Worm (Caenorhabditis elegans) whole organism, midembryonic: ENCODE measurements around the gene F11G11.13.
"Not testable (repeated sequence)": the region's sequence is repeated elsewhere in the genome, so short reads cannot be mapped to it uniquely, and the experiment has no call there.

ENCODE experiments used
- T22C8.4 ChIP-seq: fragments of 200-800 bp; sonication (Bioruptor generic); IDR thresholded peaks from 2 replicates; pipeline ENCODE4 v1.3.6; 2022; ENCODE audit warnings: missing genetic modification characterization, missing compliant biosample characterization
- cog-1 ChIP-seq: sonication (generic microtip); optimal IDR thresholded peaks from 2 replicates; lab custom pipeline; 2016; ENCODE audit warnings: missing genetic modification characterization, missing compliant biosample characterization
- flt-1 ChIP-seq: fragments of 200-800 bp; sonication (Bioruptor generic); IDR thresholded peaks from 2 replicates; pipeline ENCODE4 v1.3.6; 2022; ENCODE audit warnings: missing genetic modification characterization, missing compliant biosample characterization
- klf-2 ChIP-seq: fragments of 200-800 bp; sonication (Bioruptor generic); conservative IDR thresholded peaks from 2 replicates; pipeline ENCODE4 v1.3.6; 2022; ENCODE audit warnings: missing genetic modification reagents, missing genetic modification characterization, missing compliant biosample characterization
- med-1 ChIP-seq: sonication (generic microtip); optimal IDR thresholded peaks from 2 replicates; lab custom pipeline; 2017; ENCODE audit warnings: missing genetic modification characterization, mild to moderate bottlenecking, missing compliant biosample characterization, antibody characterized with exemption, missing genetic modification reagents; ENCODE audit not compliant: insufficient read depth
- ref-1 ChIP-seq: fragments of 200-800 bp; sonication (Bioruptor generic); conservative IDR thresholded peaks from 2 replicates; pipeline ENCODE4 v1.3.6; 2022; ENCODE audit warnings: missing genetic modification reagents, missing genetic modification characterization, missing compliant biosample characterization
- tab-1 ChIP-seq: fragments of 200-800 bp; sonication (Bioruptor generic); IDR thresholded peaks from 2 replicates; pipeline ENCODE4 v1.3.6; 2022; ENCODE audit warnings: missing genetic modification characterization, missing compliant biosample characterization
- ztf-23 ChIP-seq: fragments of 200-800 bp; sonication (Bioruptor generic); IDR thresholded peaks from 2 replicates; pipeline ENCODE4 v1.3.6; 2022; ENCODE audit warnings: missing genetic modification reagents, missing genetic modification characterization, missing compliant biosample characterization
- ztf-29 ChIP-seq: fragments of 200-800 bp; sonication (Bioruptor generic); IDR thresholded peaks from 2 replicates; pipeline ENCODE4 v1.3.6; 2022; ENCODE audit warnings: missing genetic modification reagents, missing genetic modification characterization, missing compliant biosample characterization

The F11G11.13 gene

DNA sequence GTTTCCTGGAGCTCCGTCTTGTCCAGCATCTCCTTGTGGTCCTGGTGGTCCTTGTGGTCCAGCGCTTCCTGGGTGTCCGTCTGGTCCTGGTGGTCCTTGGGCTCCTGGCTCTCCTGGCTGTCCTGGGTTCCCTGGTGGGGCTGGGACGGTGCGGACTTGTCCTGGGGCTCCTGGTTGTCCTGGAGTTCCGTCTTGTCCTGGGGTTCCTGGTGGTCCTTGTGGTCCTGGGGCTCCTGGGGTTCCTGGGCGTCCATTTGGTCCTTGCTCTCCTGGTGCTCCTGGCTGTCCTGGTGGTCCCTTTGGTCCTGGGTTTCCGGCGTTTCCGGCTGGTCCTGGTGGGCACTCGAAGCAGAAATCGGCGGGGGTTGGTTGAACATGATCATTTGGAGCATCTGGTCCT lies 9.2 kb downstream of the F11G11.13 start:
- TF ChIP-seq flt-1 (GFP tag; lab: Robert Waterston, UW): 0 out of 2 replicates have a peak, but pooled peaks have one; percentile 13

DNA sequence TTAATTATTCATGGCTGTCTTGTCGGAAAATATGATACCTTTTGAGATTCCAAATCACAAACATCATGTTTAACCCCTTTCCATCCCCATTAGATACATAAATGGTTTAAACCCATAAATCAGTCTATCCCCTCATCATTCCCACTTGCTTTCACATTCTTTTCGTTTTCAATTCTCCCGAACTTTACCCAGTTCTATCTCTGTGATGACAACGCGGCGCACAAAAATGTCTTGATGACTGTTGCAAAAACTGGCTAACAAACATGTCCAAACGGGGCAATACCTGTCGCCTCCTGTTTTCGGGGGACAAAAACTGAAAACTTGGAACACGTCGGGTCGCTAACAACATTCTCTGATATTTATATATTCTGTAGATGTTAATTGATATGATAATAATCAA lies 9.9 kb downstream of the F11G11.13 start:
- TF ChIP-seq klf-2 (GFP tag; lab: Robert Waterston, UW) (no peak), ztf-23 (GFP tag; lab: Robert Waterston, UW) (no peak), T22C8.4 (GFP tag; lab: Robert Waterston, UW) (no peak), tab-1 (no peak), med-1 (GFP tag; lab: Kevin White, UChicago) (no peak), flt-1 (GFP tag; lab: Robert Waterston, UW) (no peak), cog-1 (tag; lab: Kevin White, UChicago) (no peak), ztf-29 (GFP tag; lab: Robert Waterston, UW) (no peak), ref-1 (GFP tag; lab: Robert Waterston, UW) (no peak)

DNA sequence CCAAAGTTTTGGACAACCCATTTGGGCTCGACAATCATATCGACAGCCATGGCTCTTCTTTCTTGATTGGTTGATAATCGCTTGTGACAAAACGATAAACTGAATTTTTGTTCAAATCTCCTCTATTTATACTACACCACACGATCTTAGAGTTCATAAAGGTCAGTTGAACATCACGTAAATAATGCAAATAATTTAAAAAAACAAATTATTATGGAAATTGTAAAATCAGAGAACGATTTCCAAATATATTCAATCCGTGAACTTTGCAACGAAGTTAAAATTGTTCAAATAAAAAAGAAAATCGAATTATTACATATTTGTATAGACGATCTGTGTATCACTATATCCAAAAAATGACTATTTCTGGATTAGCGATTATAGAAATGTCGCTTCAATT lies 12.6 kb downstream of the F11G11.13 start, which contains the start of the genes mpst-4 and F11G11.14:
Gene mpst-4, minus strand, starts transcription at position 101 of the 400 bp plus-strand sequence.
Gene F11G11.14, plus strand, starts transcription at position 325 of the 400 bp plus-strand sequence.
- TF ChIP-seq flt-1 (GFP tag; lab: Robert Waterston, UW): no peak
- no peak for TF ChIP-seq cog-1 (tag; lab: Kevin White, UChicago)
- TF ChIP-seq ztf-23 (GFP tag; lab: Robert Waterston, UW): no peak

DNA sequence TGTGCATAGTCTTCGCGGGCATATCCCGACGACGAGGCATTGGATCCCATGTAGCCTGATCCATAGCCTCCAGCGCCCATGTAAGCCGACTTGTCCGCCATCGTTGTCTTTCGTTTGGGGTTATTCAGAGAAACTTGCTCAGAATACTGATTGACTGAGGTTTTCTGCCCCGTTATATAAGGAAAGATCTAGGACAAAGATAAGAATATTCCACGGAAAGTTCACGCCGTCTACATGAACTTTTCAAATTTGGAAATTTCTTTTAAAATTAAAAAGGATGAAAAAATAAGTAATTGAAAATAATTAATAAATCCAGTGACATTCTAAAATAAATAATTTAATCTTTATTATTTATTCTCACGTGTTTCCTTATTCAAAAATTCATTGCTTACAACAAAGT lies 15.7 kb downstream of the F11G11.13 start, which contains the start of the genes nspd-5 and F11G11.4:
Gene nspd-5, minus strand, starts transcription at position 101 of the 400 bp plus-strand sequence.
Gene F11G11.4, plus strand, starts transcription at position 335 of the 400 bp plus-strand sequence.
- not testable (repeated sequence) for TF ChIP-seq med-1 (GFP tag; lab: Kevin White, UChicago); flt-1 (GFP tag; lab: Robert Waterston, UW); ref-1 (GFP tag; lab: Robert Waterston, UW)

DNA sequence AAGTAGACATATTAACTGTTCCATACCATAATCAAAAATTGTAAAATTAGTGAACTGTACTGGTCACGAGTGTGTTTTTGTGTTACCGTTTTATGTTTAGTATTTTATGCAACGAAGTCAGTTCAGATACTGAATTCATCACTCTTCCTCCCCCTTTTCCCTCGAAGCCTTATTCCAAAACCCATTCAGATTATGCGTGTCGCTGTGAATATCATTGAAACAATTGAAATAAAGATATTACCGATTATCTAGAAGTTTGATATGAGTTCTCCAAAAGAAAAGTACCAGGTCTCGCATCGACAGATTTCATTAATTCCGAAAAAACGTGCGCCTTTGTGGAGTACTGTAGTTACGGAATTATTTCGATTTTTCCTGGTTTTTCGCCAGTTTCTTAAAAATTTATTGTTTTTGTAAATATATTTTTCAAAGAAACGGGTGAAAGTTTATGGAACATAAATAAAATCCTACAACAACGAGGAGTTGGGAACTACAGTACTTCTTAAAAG lies 17.0 kb downstream of the F11G11.13 start:
- TF ChIP-seq cog-1 (tag; lab: Kevin White, UChicago): no peak
- no peak for TF ChIP-seq tab-1
- TF ChIP-seq klf-2 (GFP tag; lab: Robert Waterston, UW): no peak
- TF ChIP-seq ztf-29 (GFP tag; lab: Robert Waterston, UW): no peak
- TF ChIP-seq med-1 (GFP tag; lab: Kevin White, UChicago): no peak
- TF ChIP-seq ref-1 (GFP tag; lab: Robert Waterston, UW): no peak
- no peak for TF ChIP-seq T22C8.4 (GFP tag; lab: Robert Waterston, UW)
- TF ChIP-seq flt-1 (GFP tag; lab: Robert Waterston, UW): no peak
- TF ChIP-seq ztf-23 (GFP tag; lab: Robert Waterston, UW): no peak

DNA sequence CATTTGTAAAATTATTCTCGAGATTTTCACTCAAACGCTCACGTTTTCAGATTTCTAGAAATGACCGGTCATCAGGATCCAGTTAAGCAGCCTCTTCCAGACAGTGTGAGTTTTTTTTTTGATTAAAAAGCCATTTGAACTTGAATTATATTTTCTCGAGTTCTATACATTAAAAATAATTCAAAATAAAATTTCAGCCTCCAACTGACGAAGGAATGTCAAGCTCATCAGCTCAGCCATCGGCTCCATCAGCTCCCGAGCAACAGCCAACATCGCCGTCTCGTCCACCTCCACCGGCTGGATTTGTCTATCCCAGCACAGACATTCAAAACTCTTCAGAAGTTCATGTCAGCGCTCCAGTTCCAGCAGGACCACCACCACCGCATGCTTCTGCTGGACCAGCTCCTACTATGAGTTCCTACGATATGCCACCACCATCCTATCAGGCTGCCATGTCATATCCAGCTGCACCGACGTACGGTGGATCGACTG lies 18.1 kb downstream of the F11G11.13 start, which contains the start of gene F11G11.5:
Gene F11G11.5, plus strand, starts transcription at position 51 of the 492 bp plus-strand sequence.
- TF ChIP-seq ztf-23 (GFP tag; lab: Robert Waterston, UW) (no peak), tab-1 (no peak), med-1 (GFP tag; lab: Kevin White, UChicago) (no peak), flt-1 (GFP tag; lab: Robert Waterston, UW) (no peak), klf-2 (GFP tag; lab: Robert Waterston, UW) (no peak), cog-1 (tag; lab: Kevin White, UChicago) (no peak), ztf-29 (GFP tag; lab: Robert Waterston, UW) (no peak), T22C8.4 (GFP tag; lab: Robert Waterston, UW) (no peak), ref-1 (GFP tag; lab: Robert Waterston, UW) (no peak)

DNA sequence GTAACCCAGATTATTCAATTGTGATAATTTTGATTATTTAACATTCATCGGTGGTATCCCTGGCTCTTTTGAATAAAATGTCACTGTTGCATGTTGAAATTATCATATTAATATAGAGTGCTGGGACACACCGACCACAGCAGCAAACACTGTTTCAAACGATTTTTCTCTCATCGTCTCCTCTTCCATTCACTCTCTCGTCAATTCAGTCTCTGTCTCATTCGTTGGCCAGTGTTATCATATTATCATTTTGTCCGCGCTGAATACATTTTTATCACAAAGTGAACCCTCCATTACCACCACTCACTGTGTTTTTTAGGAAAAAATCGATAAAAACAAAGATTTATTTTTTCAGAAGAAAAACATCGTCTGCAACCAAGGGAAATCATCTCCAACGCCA lies 18.9 kb downstream of the F11G11.13 start:
- TF ChIP-seq ztf-23 (GFP tag; lab: Robert Waterston, UW): 0 out of 2 replicates have a peak, but pooled peaks have one; percentile 24
- TF ChIP-seq klf-2 (GFP tag; lab: Robert Waterston, UW): no peak
- 0 out of 2 replicates have a peak, but pooled peaks have one; percentile 13 for TF ChIP-seq T22C8.4 (GFP tag; lab: Robert Waterston, UW)

DNA sequence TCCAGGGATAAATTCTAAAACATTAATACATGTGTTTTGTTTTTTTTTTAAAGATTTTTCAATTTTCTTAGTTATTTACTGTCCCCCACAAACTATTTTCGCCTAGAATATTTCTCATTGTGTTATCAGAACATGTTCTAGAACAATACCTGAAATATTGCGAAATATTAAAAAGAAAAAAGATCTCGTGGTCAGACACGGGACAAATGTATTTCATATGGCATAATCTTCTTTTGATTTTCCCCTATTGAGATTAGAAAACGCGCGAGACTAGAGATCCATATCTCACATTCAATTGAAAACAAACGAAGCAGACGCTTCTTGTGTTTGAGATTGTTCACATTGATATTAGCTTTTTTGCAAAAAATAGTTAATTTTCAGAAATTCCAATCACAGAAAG lies 19.9 kb downstream of the F11G11.13 start:
- TF ChIP-seq ref-1 (GFP tag; lab: Robert Waterston, UW) (no peak), tab-1 (no peak)

DNA sequence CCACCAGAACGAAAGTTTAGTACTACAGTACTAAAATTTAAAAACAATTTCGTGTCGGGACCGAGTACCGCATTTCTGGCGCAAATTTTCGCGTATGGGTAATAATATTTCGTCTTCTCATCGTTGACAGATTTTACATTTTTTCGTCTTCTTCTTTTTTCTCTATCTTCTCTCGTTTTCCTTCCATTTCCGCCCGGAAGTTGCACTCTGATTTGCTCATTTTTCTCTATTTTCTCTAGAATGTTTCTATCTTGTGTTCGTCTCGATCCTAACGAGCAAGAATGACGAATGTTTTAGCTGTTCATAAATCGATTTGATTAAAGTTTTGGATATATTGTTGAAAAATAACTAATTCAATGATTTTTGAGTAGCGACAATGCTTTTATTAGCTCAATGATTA lies 20.5 kb downstream of the F11G11.13 start:
- TF ChIP-seq med-1 (GFP tag; lab: Kevin White, UChicago) (no peak), T22C8.4 (GFP tag; lab: Robert Waterston, UW) (no peak), tab-1 (no peak), ztf-23 (GFP tag; lab: Robert Waterston, UW) (no peak), ref-1 (GFP tag; lab: Robert Waterston, UW) (no peak), cog-1 (tag; lab: Kevin White, UChicago) (no peak), flt-1 (GFP tag; lab: Robert Waterston, UW) (no peak), ztf-29 (GFP tag; lab: Robert Waterston, UW) (no peak)

DNA sequence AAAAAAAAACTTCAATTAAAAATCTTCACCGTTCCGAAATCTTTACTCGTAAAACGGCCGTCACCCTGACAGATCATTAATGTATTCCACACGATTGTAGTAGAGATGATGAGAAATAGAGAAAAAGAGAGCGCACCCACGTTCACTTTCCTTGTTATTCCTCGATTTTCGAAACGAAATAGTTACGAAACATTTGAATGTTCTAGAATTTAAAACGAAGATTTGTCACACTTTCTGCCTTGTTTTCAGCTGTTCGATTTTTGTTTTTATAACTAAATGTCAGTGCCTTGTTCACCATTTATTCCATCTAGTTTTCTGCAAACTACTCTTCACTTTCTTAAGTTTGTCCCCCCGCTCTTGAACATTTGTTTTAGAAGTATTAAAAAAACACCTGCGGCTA lies 21.2 kb downstream of the F11G11.13 start:
- TF ChIP-seq cog-1 (tag; lab: Kevin White, UChicago) (no peak), ztf-29 (GFP tag; lab: Robert Waterston, UW) (no peak), med-1 (GFP tag; lab: Kevin White, UChicago) (no peak), ztf-23 (GFP tag; lab: Robert Waterston, UW) (no peak), klf-2 (GFP tag; lab: Robert Waterston, UW) (no peak), ref-1 (GFP tag; lab: Robert Waterston, UW) (no peak), flt-1 (GFP tag; lab: Robert Waterston, UW) (no peak), tab-1 (no peak), T22C8.4 (GFP tag; lab: Robert Waterston, UW) (no peak)
